Worm (Caenorhabditis elegans): ENCODE data around the gene mboa-3.

The mboa-3 gene

DNA sequence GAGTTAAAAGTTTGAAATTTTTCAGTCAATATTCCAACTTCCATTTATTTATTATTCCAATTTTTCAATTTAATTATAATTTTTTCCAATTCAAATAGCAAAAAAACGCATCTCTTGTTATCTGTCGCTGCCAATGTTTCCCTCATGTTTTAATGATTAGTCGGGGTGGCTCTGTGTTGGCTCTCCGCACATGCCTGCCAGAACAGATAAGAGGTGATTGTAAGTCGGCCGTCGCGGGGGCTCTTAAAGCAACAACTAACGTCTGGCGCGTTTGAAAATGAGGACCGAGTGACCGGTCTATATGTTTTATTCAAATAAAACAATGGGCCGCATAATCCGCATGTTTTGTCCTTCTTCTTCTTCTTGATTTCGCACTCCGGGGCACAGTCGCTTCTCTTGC, 46.3 kb downstream of the mboa-3 start:
- TF ChIP-seq dox-1 (GFP tag; IDR thresholded peaks at IDR 0.05) (0 out of 2 replicates have a peak, but pooled peaks have one; percentile 18), snpc-3.4 (tag; optimal IDR thresholded peaks at IDR 0.05) (no peak), sdz-38 (tag; optimal IDR thresholded peaks at IDR 0.05) (no peak), nhr-80 (tag; optimal IDR thresholded peaks at IDR 0.05) (peak; percentile 64), let-526 (GFP tag; IDR thresholded peaks at IDR 0.05) (0 out of 2 replicates have a peak, but pooled peaks have one; percentile 11), madf-8 (GFP tag; conservative IDR thresholded peaks at IDR 0.05) (no peak), cebp-1 (GFP tag; IDR thresholded peaks at IDR 0.05) (no peak), cebp-1 (tag; optimal IDR thresholded peaks at IDR 0.05) (no peak)

DNA sequence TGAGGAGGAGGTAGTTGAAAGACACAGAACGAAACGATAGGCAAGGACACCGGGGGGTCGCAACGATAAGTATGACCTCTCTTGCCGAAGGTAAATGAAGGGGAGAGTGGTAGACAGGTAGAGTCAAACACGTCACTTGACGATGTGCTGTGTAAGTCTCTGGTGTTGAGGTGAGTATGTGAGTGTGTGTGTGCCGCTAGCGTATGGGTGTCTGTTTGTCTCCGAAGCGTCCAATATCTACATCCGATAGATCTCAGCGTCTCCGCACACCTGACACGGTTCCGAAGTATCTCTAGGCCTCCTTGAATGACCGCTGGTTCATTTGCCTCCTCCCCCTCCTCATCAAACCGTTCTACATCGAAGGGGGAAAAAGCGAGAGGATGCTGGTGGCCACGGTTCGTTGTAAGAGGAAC, 47.4 kb downstream of the mboa-3 start:
- TF ChIP-seq bed-1 (GFP tag; IDR thresholded peaks at IDR 0.05) = no peak
- no peak for TF ChIP-seq attf-6 (GFP tag; IDR thresholded peaks at IDR 0.05)
- TF ChIP-seq F55B11.4 (tag; optimal IDR thresholded peaks at IDR 0.05; ENCODE audit: borderline replicate concordance, insufficient read depth) = no peak
- TF ChIP-seq Y53F4B.3 (GFP tag; IDR thresholded peaks at IDR 0.05) = no peak
- no peak for TF ChIP-seq K11D2.4 (GFP tag; IDR thresholded peaks at IDR 0.05)
- TF ChIP-seq rcor-1 (GFP tag; IDR thresholded peaks at IDR 0.05) = peak; percentile 41; the same call in 1 of the 2 replicates
- peak; percentile 38; the same call in 1 of the 2 replicates for TF ChIP-seq hmg-1.2 (GFP tag; IDR thresholded peaks at IDR 0.05)
- no peak for TF ChIP-seq fkh-3 (tag; optimal IDR thresholded peaks at IDR 0.05)
- no peak for TF ChIP-seq zim-3 (tag; optimal IDR thresholded peaks at IDR 0.05)
- 0 out of 2 replicates have a peak, but pooled peaks have one; percentile 48 for TF ChIP-seq nfyb-1 (GFP tag; IDR thresholded peaks at IDR 0.05)
- peak; percentile 88 for TF ChIP-seq zfh-2 (GFP tag; conservative IDR thresholded peaks at IDR 0.05)
- no peak for TF ChIP-seq mxl-1 (tag; optimal IDR thresholded peaks at IDR 0.05)
- TF ChIP-seq nhr-80 (tag; optimal IDR thresholded peaks at IDR 0.05) = peak; percentile 92
- peak; percentile 50 for TF ChIP-seq akir-1 (GFP tag; optimal IDR thresholded peaks at IDR 0.05)
- peak; percentile 17 for TF ChIP-seq unc-62 (GFP tag; optimal IDR thresholded peaks at IDR 0.05)
- TF ChIP-seq ets-4 (GFP tag; optimal IDR thresholded peaks at IDR 0.05) = no peak
- TF ChIP-seq him-1 (tag; optimal IDR thresholded peaks at IDR 0.05) = no peak
- no peak for TF ChIP-seq hsf-1 (GFP tag; IDR thresholded peaks at IDR 0.05)
- TF ChIP-seq madf-8 (GFP tag; conservative IDR thresholded peaks at IDR 0.05) = no peak
- no peak for TF ChIP-seq snpc-1.3 (tag; optimal IDR thresholded peaks at IDR 0.05; ENCODE audit: insufficient read depth)
- peak; percentile 34 for TF ChIP-seq atf-7 (tag; optimal IDR thresholded peaks at IDR 0.05)
- TF ChIP-seq mel-28 (tag; optimal IDR thresholded peaks at IDR 0.05; ENCODE audit: borderline replicate concordance) = no peak
- no peak for TF ChIP-seq egl-44 (GFP tag; IDR thresholded peaks at IDR 0.05)
- no peak for TF ChIP-seq tbx-9 (tag; optimal IDR thresholded peaks at IDR 0.05; ENCODE audit: borderline replicate concordance)
- TF ChIP-seq ceh-27 (GFP tag; optimal IDR thresholded peaks at IDR 0.05) = peak; percentile 75
- no peak for TF ChIP-seq xnd-1 (tag; optimal IDR thresholded peaks at IDR 0.05)
- TF ChIP-seq tbp1 (GFP tag; optimal IDR thresholded peaks at IDR 0.05) = peak; percentile 14
- peak; percentile 61; the same call in 1 of the 2 replicates for TF ChIP-seq ekl-4 (GFP tag; IDR thresholded peaks at IDR 0.05)
- TF ChIP-seq hrde-1 (tag; optimal IDR thresholded peaks at IDR 0.05; ENCODE audit: borderline replicate concordance) = no peak
- peak; percentile 18 for TF ChIP-seq repo-1 (tag; optimal IDR thresholded peaks at IDR 0.05)
- TF ChIP-seq B0261.1 (tag; optimal IDR thresholded peaks at IDR 0.05) = no peak
- no peak for TF ChIP-seq ztf-18 (tag; optimal IDR thresholded peaks at IDR 0.05)
- 0 out of 2 replicates have a peak, but pooled peaks have one; percentile 26 for TF ChIP-seq hmg-20 (GFP tag; IDR thresholded peaks at IDR 0.05)
- TF ChIP-seq attf-5 (GFP tag; optimal IDR thresholded peaks at IDR 0.05) = no peak
- no peak for TF ChIP-seq hlh-12 (tag; optimal IDR thresholded peaks at IDR 0.05)
- no peak for TF ChIP-seq ceh-40 (GFP tag; IDR thresholded peaks at IDR 0.05)
- TF ChIP-seq lsl-1 (GFP tag; optimal IDR thresholded peaks at IDR 0.05) = no peak
- no peak for TF ChIP-seq lir-1 (GFP tag; conservative IDR thresholded peaks at IDR 0.05)
- peak; percentile 11 for TF ChIP-seq madf-10 (tag; optimal IDR thresholded peaks at IDR 0.05)
- TF ChIP-seq nhr-179 (tag; optimal IDR thresholded peaks at IDR 0.05) = no peak
- TF ChIP-seq hlh-26 (GFP tag; conservative IDR thresholded peaks at IDR 0.05) = no peak

All from whole organism, young adult.